Worm (Caenorhabditis elegans): ENCODE data around the gene F53B3.3.

The F53B3.3 gene

DNA sequence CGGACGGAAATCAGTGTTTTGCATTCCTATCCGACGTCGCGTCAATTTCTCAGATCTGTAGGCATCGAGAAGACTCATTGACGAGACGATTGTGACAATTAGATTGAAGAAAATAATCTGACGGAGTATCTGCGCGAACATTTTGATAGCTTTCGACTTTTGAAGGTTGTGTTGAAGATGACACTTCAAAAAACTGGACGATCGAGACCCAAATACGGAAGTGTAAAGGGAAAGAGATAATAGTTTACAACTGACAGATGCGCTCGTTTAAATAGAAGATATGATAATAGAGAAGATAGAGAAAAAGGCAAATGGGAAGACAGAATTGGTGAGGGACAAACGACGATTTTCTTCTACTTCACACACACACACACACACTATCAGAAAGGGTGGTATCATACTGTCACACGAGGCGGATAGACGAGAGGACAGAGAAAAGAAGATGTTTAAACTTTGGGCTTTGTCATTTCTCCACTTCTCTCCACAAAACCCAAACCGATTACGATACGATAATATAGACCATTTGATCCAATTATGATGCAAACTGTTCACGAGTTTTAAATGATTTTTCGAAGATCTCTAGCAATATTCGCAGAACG lies 20.3 kb upstream of the F53B3.3 start, which contains the start of gene B0410.3:
Gene B0410.3, minus strand, starts transcription at position 351 of the 599 bp plus-strand sequence.
- TF ChIP-seq mdl-1 (tag; optimal IDR thresholded peaks at IDR 0.05): peak; percentile 52
- TF ChIP-seq nhr-237 (tag; optimal IDR thresholded peaks at IDR 0.05): no peak
- TF ChIP-seq egl-27 (tag; optimal IDR thresholded peaks at IDR 0.05): no peak
- no peak for TF ChIP-seq lsy-12 (tag; optimal IDR thresholded peaks at IDR 0.05)
- no peak for TF ChIP-seq fkh-2 (tag; optimal IDR thresholded peaks at IDR 0.05)
- peak; percentile 8 for TF ChIP-seq nhr-76 (tag; optimal IDR thresholded peaks at IDR 0.05)
- TF ChIP-seq elt-1 (tag; optimal IDR thresholded peaks at IDR 0.05): peak; percentile 76
- TF ChIP-seq ztf-11 (tag; optimal IDR thresholded peaks at IDR 0.05): no peak
- no peak for TF ChIP-seq eor-1 (tag; optimal IDR thresholded peaks at IDR 0.05)
- TF ChIP-seq unc-39 (tag; optimal IDR thresholded peaks at IDR 0.05): no peak
- TF ChIP-seq nhr-11 (tag; optimal IDR thresholded peaks at IDR 0.05): no peak
- TF ChIP-seq sea-2 (GFP tag; optimal IDR thresholded peaks at IDR 0.05): no peak
- TF ChIP-seq ceh-82 (tag; optimal IDR thresholded peaks at IDR 0.05): no peak
- peak; percentile 89 for TF ChIP-seq ama-1 (optimal IDR thresholded peaks at IDR 0.05)
- TF ChIP-seq pqm-1 (tag; optimal IDR thresholded peaks at IDR 0.05): no peak
- TF ChIP-seq egl-5 (tag; optimal IDR thresholded peaks at IDR 0.05): no peak
- TF ChIP-seq elt-3 (tag; optimal IDR thresholded peaks at IDR 0.05): peak; percentile 64 to 84 (median 74)
- TF ChIP-seq fos-1 (tag; optimal IDR thresholded peaks at IDR 0.05): peak; percentile 60
- TF ChIP-seq nhr-25 (tag; optimal IDR thresholded peaks at IDR 0.05): peak; percentile 89
- peak; percentile 67 for TF ChIP-seq unc-62 (GFP tag; optimal IDR thresholded peaks at IDR 0.05)
- TF ChIP-seq ZK546.5 (tag; optimal IDR thresholded peaks at IDR 0.05): no peak
- peak; percentile 95 for TF ChIP-seq nhr-23 (tag; optimal IDR thresholded peaks at IDR 0.05)
- TF ChIP-seq hmg-11 (tag; optimal IDR thresholded peaks at IDR 0.05): no peak
- TF ChIP-seq lin-39 (tag; optimal IDR thresholded peaks at IDR 0.05): no peak
- no peak for TF ChIP-seq zag-1 (tag; optimal IDR thresholded peaks at IDR 0.05)
- TF ChIP-seq ceh-9 (tag; optimal IDR thresholded peaks at IDR 0.05): no peak
- peak; percentile 55 for TF ChIP-seq ceh-28 (tag; optimal IDR thresholded peaks at IDR 0.05)
- TF ChIP-seq ztf-4 (tag; optimal IDR thresholded peaks at IDR 0.05): no peak
- TF ChIP-seq nhr-43 (tag; optimal IDR thresholded peaks at IDR 0.05; ENCODE audit: poor library complexity, severe bottlenecking): peak; percentile 96
- peak; percentile 10 for TF ChIP-seq nfya-1 (tag; optimal IDR thresholded peaks at IDR 0.05; ENCODE audit: insufficient read depth)
- TF ChIP-seq tbx-2 (tag; optimal IDR thresholded peaks at IDR 0.05): peak; percentile 35
- TF ChIP-seq jun-1 (tag; optimal IDR thresholded peaks at IDR 0.05): no peak

DNA sequence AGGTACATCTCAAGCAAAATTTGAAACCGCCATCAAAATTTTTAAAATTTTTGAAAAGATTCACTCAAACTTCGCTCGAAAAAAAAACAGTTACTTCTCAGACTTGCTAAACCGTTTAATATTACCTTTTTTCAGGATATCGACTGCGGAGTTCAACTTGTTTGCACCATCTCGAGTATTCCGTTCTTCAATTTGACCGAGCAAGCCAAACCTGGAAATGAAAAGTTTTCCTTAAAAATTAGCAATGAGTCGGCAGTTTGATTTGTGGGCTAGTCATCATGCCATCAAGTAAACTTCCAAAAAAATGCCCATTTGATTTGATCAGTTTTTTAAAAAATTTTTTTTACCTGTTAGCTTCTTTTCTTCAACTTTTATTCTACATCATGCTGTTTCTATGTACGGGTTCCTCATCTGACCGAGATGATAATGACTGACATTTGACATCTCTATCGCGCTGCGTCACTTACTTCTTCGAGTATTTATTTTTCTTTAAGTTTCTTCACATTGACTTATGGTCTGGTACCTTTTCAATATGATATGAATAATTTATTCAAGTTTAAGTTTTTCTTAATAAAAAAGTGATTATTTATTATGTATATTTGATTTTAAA lies 19.2 kb upstream of the F53B3.3 start:
- TF ChIP-seq tbx-2 (tag; optimal IDR thresholded peaks at IDR 0.05) (no peak), nhr-43 (tag; optimal IDR thresholded peaks at IDR 0.05; ENCODE audit: poor library complexity, severe bottlenecking) (peak; percentile 72), nhr-23 (tag; optimal IDR thresholded peaks at IDR 0.05) (peak; percentile 57), ama-1 (optimal IDR thresholded peaks at IDR 0.05) (peak; percentile 51)

DNA sequence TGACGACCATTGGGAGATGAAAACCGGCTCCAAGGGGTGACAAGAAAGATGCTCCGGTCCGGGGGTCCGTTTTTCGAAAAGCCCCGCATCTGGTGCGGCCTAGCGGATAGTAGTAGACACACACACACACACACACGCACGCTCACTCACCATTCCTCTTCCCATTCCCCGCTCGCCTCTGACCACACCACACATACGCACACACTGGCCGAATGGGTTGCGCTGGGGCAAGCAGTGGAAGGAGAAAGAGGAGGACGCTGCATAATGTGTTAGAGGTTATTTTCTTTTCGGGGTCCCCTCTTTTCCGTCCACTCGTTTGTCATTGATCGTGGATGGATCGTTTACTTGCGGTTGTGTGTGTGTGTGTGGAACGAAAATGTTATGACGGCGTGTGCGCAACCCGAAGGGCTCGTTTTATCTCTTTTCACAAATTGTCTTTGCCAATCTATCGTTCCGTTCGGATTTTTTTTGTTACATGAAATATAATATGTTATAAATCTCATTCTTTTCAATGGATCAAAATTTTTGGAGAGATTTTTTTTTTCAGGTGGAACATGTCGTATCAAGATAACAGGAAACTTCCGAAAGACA lies 14.5 kb upstream of the F53B3.3 start, which contains the start of gene vang-1:
Gene vang-1, plus strand, starts transcription at position 541 of the 591 bp plus-strand sequence.
- TF ChIP-seq nhr-28 (tag; optimal IDR thresholded peaks at IDR 0.05) (no peak), lin-39 (tag; optimal IDR thresholded peaks at IDR 0.05) (peak; percentile 82), nhr-77 (tag; optimal IDR thresholded peaks at IDR 0.05) (no peak), egl-27 (tag; optimal IDR thresholded peaks at IDR 0.05) (no peak), lsy-12 (tag; optimal IDR thresholded peaks at IDR 0.05) (peak; percentile 35), aly-2 (tag; optimal IDR thresholded peaks at IDR 0.05) (no peak), nfya-1 (tag; optimal IDR thresholded peaks at IDR 0.05; ENCODE audit: insufficient read depth) (peak; percentile 52), R02D3.7 (tag; optimal IDR thresholded peaks at IDR 0.05) (no peak), sea-2 (GFP tag; optimal IDR thresholded peaks at IDR 0.05) (no peak), nhr-12 (tag; optimal IDR thresholded peaks at IDR 0.05) (no peak), ceh-9 (tag; optimal IDR thresholded peaks at IDR 0.05) (no peak), pqm-1 (tag; optimal IDR thresholded peaks at IDR 0.05) (no peak), lin-15B (tag; optimal IDR thresholded peaks at IDR 0.05) (no peak), mml-1 (tag; optimal IDR thresholded peaks at IDR 0.05) (no peak), egl-5 (tag; optimal IDR thresholded peaks at IDR 0.05) (peak; percentile 58), fkh-2 (tag; optimal IDR thresholded peaks at IDR 0.05) (no peak), unc-62 (GFP tag; optimal IDR thresholded peaks at IDR 0.05) (no peak), elt-2 (tag; optimal IDR thresholded peaks at IDR 0.05) (no peak), elt-3 (tag; optimal IDR thresholded peaks at IDR 0.05) (no peak), skn-1 (tag; optimal IDR thresholded peaks at IDR 0.05) (no peak), hmg-11 (tag; optimal IDR thresholded peaks at IDR 0.05) (peak; percentile 53)
